Fruit fly (Drosophila melanogaster): ENCODE results near the gene CG2004.
A peak's percentile ranks its signal among the peaks of the same experiment; 100 is the strongest.

Gene CG2004

DNA sequence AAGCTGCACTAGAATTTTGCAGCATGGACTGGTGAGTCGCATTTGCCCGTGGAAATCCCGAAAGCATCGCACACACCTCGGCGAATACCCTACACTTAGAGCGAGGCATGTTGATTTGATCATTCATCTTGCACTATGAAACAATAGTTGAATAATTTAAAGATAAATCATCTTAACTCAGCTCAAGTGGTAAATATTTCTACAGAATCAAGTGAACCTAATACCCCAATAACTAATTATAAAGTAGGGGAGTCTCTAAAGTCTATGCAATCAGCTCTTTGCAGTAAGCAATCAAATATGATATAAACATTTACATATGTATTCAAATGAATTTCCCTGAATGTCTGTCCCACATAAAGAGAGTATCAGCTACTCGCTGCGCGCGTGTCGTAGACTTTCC lies 37.3 kb downstream of the CG2004 start (continued):
- no peak for TF ChIP-seq CG3847 (GFP tag; IDR thresholded peaks at IDR 0.05)
- no peak for TF ChIP-seq CG16863 (GFP tag; optimal IDR thresholded peaks at IDR 0.05)
- TF ChIP-seq pan (optimal IDR thresholded peaks at IDR 0.05) = no peak
- peak in 1 of 2 experiments; percentile 31 for TF ChIP-seq pan (GFP tag; optimal IDR thresholded peaks at IDR 0.05 in 1 of 2, IDR thresholded peaks at IDR 0.05 in 1 of 2)
- TF ChIP-seq CG1832 (GFP tag; optimal IDR thresholded peaks at IDR 0.05) = no peak
- TF ChIP-seq B-H2 (GFP tag; optimal IDR thresholded peaks at IDR 0.05) = no peak
- TF ChIP-seq lbe (GFP tag; optimal IDR thresholded peaks at IDR 0.05) = no peak
- TF ChIP-seq Rfx (GFP tag; IDR thresholded peaks at IDR 0.05) = peak; percentile 39; the same call in 1 of the 2 replicates
- peak; percentile 72 for TF ChIP-seq NK7.1 (GFP tag; optimal IDR thresholded peaks at IDR 0.05)
- TF ChIP-seq CG34422 (GFP tag; IDR thresholded peaks at IDR 0.05) = no peak
- TF ChIP-seq CG9932 (GFP tag; IDR thresholded peaks at IDR 0.05) = no peak
- no peak for TF ChIP-seq gcm2 (GFP tag; optimal IDR thresholded peaks at IDR 0.05)
- TF ChIP-seq Sry-δ (GFP tag; optimal IDR thresholded peaks at IDR 0.05) = no peak
- TF ChIP-seq CG10431 (GFP tag; optimal IDR thresholded peaks at IDR 0.05) = no peak
- TF ChIP-seq sna (GFP tag; IDR thresholded peaks at IDR 0.05; ENCODE audit: partially characterized antibody) = no peak
- TF ChIP-seq tio (GFP tag; optimal IDR thresholded peaks at IDR 0.05) = no peak
- TF ChIP-seq CG18262 (tag; optimal IDR thresholded peaks at IDR 0.05) = no peak
- no peak for TF ChIP-seq z (GFP tag; IDR thresholded peaks at IDR 0.05)
- TF ChIP-seq chinmo (GFP tag; IDR thresholded peaks at IDR 0.05; ENCODE audit: partially characterized antibody) = no peak
- TF ChIP-seq Fer3 (tag; optimal IDR thresholded peaks at IDR 0.05) = no peak
- TF ChIP-seq CG10209 (GFP tag; optimal IDR thresholded peaks at IDR 0.05) = no peak
- TF ChIP-seq CG1233 (GFP tag; optimal IDR thresholded peaks at IDR 0.05) = peak; percentile 63
- TF ChIP-seq Dll (GFP tag; IDR thresholded peaks at IDR 0.05; ENCODE audit: partially characterized antibody) = no peak
- no peak for TF ChIP-seq Hey (tag; optimal IDR thresholded peaks at IDR 0.05)
- no peak for TF ChIP-seq CG17186 (GFP tag; optimal IDR thresholded peaks at IDR 0.05)
- no peak for TF ChIP-seq CG2120 (GFP tag; optimal IDR thresholded peaks at IDR 0.05)
- TF ChIP-seq C15 (GFP tag; IDR thresholded peaks at IDR 0.05) = no peak
- TF ChIP-seq kah (GFP tag; optimal IDR thresholded peaks at IDR 0.05) = no peak
- no peak for TF ChIP-seq p53 (GFP tag; optimal IDR thresholded peaks at IDR 0.05)
- TF ChIP-seq amos (GFP tag; IDR thresholded peaks at IDR 0.05; ENCODE audit: partially characterized antibody) = no peak
- TF ChIP-seq Dfd (GFP tag; optimal IDR thresholded peaks at IDR 0.05) = no peak
- no peak for TF ChIP-seq Dip3 (GFP tag; optimal IDR thresholded peaks at IDR 0.05)
- no peak for TF ChIP-seq Hr51 (GFP tag; optimal IDR thresholded peaks at IDR 0.05)
- no peak for TF ChIP-seq wdn (GFP tag; IDR thresholded peaks at IDR 0.05)
- no peak for TF ChIP-seq D (optimal IDR thresholded peaks at IDR 0.05)
- TF ChIP-seq D (GFP tag; optimal IDR thresholded peaks at IDR 0.05) = no peak
- TF ChIP-seq Dp (GFP tag; optimal IDR thresholded peaks at IDR 0.05) = no peak
- no peak for TF ChIP-seq salm (tag; optimal IDR thresholded peaks at IDR 0.05)
- no peak for TF ChIP-seq tll (GFP tag; optimal IDR thresholded peaks at IDR 0.05)
- no peak for TF ChIP-seq D19B (GFP tag; optimal IDR thresholded peaks at IDR 0.05)
- no peak for TF ChIP-seq CG10462 (GFP tag; optimal IDR thresholded peaks at IDR 0.05)
- no peak for TF ChIP-seq CG8924 (tag; optimal IDR thresholded peaks at IDR 0.05)
- TF ChIP-seq Trl (optimal IDR thresholded peaks at IDR 0.05) = no peak
- peak; percentile 81 for TF ChIP-seq Trl (GFP tag; optimal IDR thresholded peaks at IDR 0.05)
- no peak for TF ChIP-seq YL-1 (GFP tag; optimal IDR thresholded peaks at IDR 0.05)
- no peak for TF ChIP-seq Tbp (GFP tag; optimal IDR thresholded peaks at IDR 0.05)
- no peak for TF ChIP-seq fd64A (GFP tag; optimal IDR thresholded peaks at IDR 0.05)
- TF ChIP-seq CG18599 (GFP tag; optimal IDR thresholded peaks at IDR 0.05) = no peak
- peak; percentile 73 for TF ChIP-seq corto (GFP tag; optimal IDR thresholded peaks at IDR 0.05)
- no peak for TF ChIP-seq CG15073 (GFP tag; optimal IDR thresholded peaks at IDR 0.05)
- TF ChIP-seq HLH3B (GFP tag; IDR thresholded peaks at IDR 0.05) = no peak
- TF ChIP-seq CG6791 (GFP tag; IDR thresholded peaks at IDR 0.05; ENCODE audit: partially characterized antibody) = no peak

Data from whole organism, embryonic.